Fruit fly (Drosophila melanogaster) whole organism, embryonic: ENCODE results near the gene CG8372.

Experiments used
- Atf-2 ChIP-seq: fragments of 200-800 bp; sonication (Bioruptor generic); optimal IDR thresholded peaks from 2 replicates; lab custom pipeline; 2016; ENCODE audit warnings: missing biosample characterization, missing genetic modification characterization
- BtbVII ChIP-seq: fragments of 200-800 bp; sonication (Bioruptor generic); optimal IDR thresholded peaks from 3 replicates; lab custom pipeline; 2017; ENCODE audit warnings: missing biosample characterization, mild to moderate bottlenecking, missing genetic modification characterization
- CG11085 ChIP-seq: fragments of 200-800 bp; sonication (Bioruptor generic); IDR thresholded peaks from 2 replicates; pipeline ENCODE4 v1.3.6; 2022; ENCODE audit warnings: missing biosample characterization, missing genetic modification characterization
- CG14050 ChIP-seq: fragments of 200-800 bp; sonication (Bioruptor generic); IDR thresholded peaks from 3 replicates; pipeline ENCODE4 v1.3.6; 2022; ENCODE audit warnings: missing biosample characterization, missing genetic modification characterization
- CG14965 ChIP-seq: fragments of 200-800 bp; sonication (Bioruptor generic); optimal IDR thresholded peaks from 2 replicates; lab custom pipeline; 2016; ENCODE audit warnings: missing biosample characterization, missing genetic modification characterization, borderline replicate concordance
- CG15011 ChIP-seq: fragments of 200-800 bp; sonication (Bioruptor generic); optimal IDR thresholded peaks from 3 replicates; lab custom pipeline; 2018; ENCODE audit warnings: missing biosample characterization, mild to moderate bottlenecking, missing genetic modification characterization
- CG17385 ChIP-seq: fragments of 200-800 bp; sonication (Bioruptor generic); optimal IDR thresholded peaks from 3 replicates; lab custom pipeline; 2018; ENCODE audit warnings: missing biosample characterization, mild to moderate bottlenecking, missing genetic modification characterization
- CG2712 ChIP-seq: fragments of 200-800 bp; optimal IDR thresholded peaks from 3 replicates; lab custom pipeline; 2019; ENCODE audit warnings: missing biosample characterization, mild to moderate bottlenecking, missing genetic modification characterization, moderate library complexity
- CG3281 ChIP-seq: fragments of 200-800 bp; sonication (Bioruptor generic); optimal IDR thresholded peaks from 3 replicates; lab custom pipeline; 2017; ENCODE audit warnings: missing biosample characterization, mild to moderate bottlenecking, missing genetic modification characterization
- CG3995 ChIP-seq: fragments of 200-800 bp; sonication (Bioruptor generic); optimal IDR thresholded peaks from 3 replicates; lab custom pipeline; 2016; ENCODE audit warnings: missing biosample characterization, missing genetic modification characterization
- CG42726 ChIP-seq: fragments of 200-800 bp; sonication (Bioruptor generic); IDR thresholded peaks from 2 replicates; pipeline ENCODE4 v1.3.6; 2022; ENCODE audit warnings: missing biosample characterization, missing genetic modification characterization; ENCODE audit not compliant: partially characterized antibody
- CG4854 ChIP-seq: fragments of 200-800 bp; sonication (Bioruptor generic); optimal IDR thresholded peaks from 2 replicates; lab custom pipeline; 2016; ENCODE audit warnings: missing biosample characterization, missing genetic modification characterization, inconsistent platforms
- CG5180 ChIP-seq: fragments of 200-800 bp; sonication (Bioruptor generic); optimal IDR thresholded peaks from 3 replicates; lab custom pipeline; 2017; ENCODE audit warnings: missing biosample characterization, missing genetic modification characterization, mild to moderate bottlenecking, moderate library complexity, missing genetic modification reagents
- CG6175 ChIP-seq: fragments of 200-800 bp; sonication (Bioruptor generic); IDR thresholded peaks from 3 replicates; pipeline ENCODE4 v1.3.6; 2022; ENCODE audit warnings: missing biosample characterization, missing genetic modification characterization
- CG6254 ChIP-seq: fragments of 200-800 bp; sonication (Bioruptor generic); optimal IDR thresholded peaks from 3 replicates; lab custom pipeline; 2017; ENCODE audit warnings: mild to moderate bottlenecking, missing biosample characterization, missing genetic modification reagents, missing genetic modification characterization
- CG6272 ChIP-seq: fragments of 200-800 bp; sonication (Bioruptor generic); IDR thresholded peaks from 2 replicates; pipeline ENCODE4 v1.3.6; 2022; ENCODE audit warnings: missing biosample characterization, missing genetic modification characterization
- CG7556 ChIP-seq: fragments of 200-800 bp; sonication (Bioruptor generic); optimal IDR thresholded peaks from 2 replicates; lab custom pipeline; 2017; ENCODE audit warnings: missing biosample characterization, mild to moderate bottlenecking, missing genetic modification characterization
- CG8359 ChIP-seq: fragments of 200-800 bp; sonication (Bioruptor generic); optimal IDR thresholded peaks from 2 replicates; lab custom pipeline; 2017; ENCODE audit warnings: missing biosample characterization, mild to moderate bottlenecking, missing genetic modification characterization, borderline replicate concordance
- CG8765 ChIP-seq: fragments of 200-800 bp; sonication (Bioruptor generic); IDR thresholded peaks from 2 replicates; pipeline ENCODE4 v1.3.6; 2022; ENCODE audit warnings: missing biosample characterization, missing genetic modification characterization
- CG8924 ChIP-seq: fragments of 200-800 bp; optimal IDR thresholded peaks from 3 replicates; lab custom pipeline; 2019; ENCODE audit warnings: missing biosample characterization, mild to moderate bottlenecking, missing genetic modification characterization, moderate library complexity
- CG9609 ChIP-seq: fragments of 200-800 bp; sonication (Bioruptor generic); optimal IDR thresholded peaks from 3 replicates; lab custom pipeline; 2016; ENCODE audit warnings: missing biosample characterization, missing genetic modification characterization
- CG9817 ChIP-seq: fragments of 200-800 bp; sonication (Bioruptor generic); optimal IDR thresholded peaks from 2 replicates; lab custom pipeline; 2018; ENCODE audit warnings: missing biosample characterization, mild to moderate bottlenecking, missing genetic modification characterization, moderate library complexity
- Dll ChIP-seq: fragments of 200-800 bp; sonication (Bioruptor generic); IDR thresholded peaks from 4 replicates; pipeline ENCODE4 v1.3.6; 2022; ENCODE audit warnings: missing biosample characterization, missing genetic modification characterization; ENCODE audit not compliant: partially characterized antibody
- Fer1 ChIP-seq: fragments of 200-800 bp; sonication (Bioruptor generic); optimal IDR thresholded peaks from 2 replicates; lab custom pipeline; 2017; ENCODE audit warnings: missing biosample characterization, mild to moderate bottlenecking, missing genetic modification characterization
- H15 ChIP-seq: fragments of 200-800 bp; sonication (Bioruptor generic); IDR thresholded peaks from 3 replicates; pipeline ENCODE4 v1.3.6; 2022; ENCODE audit warnings: missing biosample characterization, missing genetic modification characterization
- H2.0 ChIP-seq: fragments of 200-800 bp; sonication (Bioruptor generic); IDR thresholded peaks from 2 replicates; pipeline ENCODE4 v1.3.6; 2022; ENCODE audit warnings: missing biosample characterization, missing genetic modification characterization
- Hr3 ChIP-seq: fragments of 200-800 bp; sonication (Bioruptor generic); optimal IDR thresholded peaks from 3 replicates; lab custom pipeline; 2016; ENCODE audit warnings: missing biosample characterization, missing genetic modification characterization
- Hr39 ChIP-seq: fragments of >200 bp; optimal IDR thresholded peaks from 2 replicates; lab custom pipeline; 2017
- MBD-R2 ChIP-seq: fragments of 200-800 bp; sonication (Bioruptor generic); IDR thresholded peaks from 2 replicates; pipeline ENCODE4 v1.3.6; 2022; ENCODE audit warnings: missing biosample characterization, missing genetic modification characterization
- Ravus ChIP-seq: fragments of 200-800 bp; sonication (Bioruptor generic); IDR thresholded peaks from 2 replicates; pipeline ENCODE4 v1.3.6; 2022; ENCODE audit warnings: missing biosample characterization, missing genetic modification characterization
- Sry-δ ChIP-seq: fragments of 200-800 bp; sonication (Bioruptor generic); optimal IDR thresholded peaks from 2 replicates; lab custom pipeline; 2016; ENCODE audit warnings: missing biosample characterization, missing genetic modification characterization
- Xrp1 ChIP-seq: fragments of 200-800 bp; sonication (Bioruptor generic); IDR thresholded peaks from 2 replicates; pipeline ENCODE4 v1.3.6; 2022; ENCODE audit warnings: missing biosample characterization, missing genetic modification characterization
- al ChIP-seq: fragments of 200-800 bp; sonication (Bioruptor generic); IDR thresholded peaks from 2 replicates; pipeline ENCODE4 v1.3.6; 2022; ENCODE audit warnings: missing biosample characterization, missing genetic modification characterization
- aop ChIP-seq: fragments of 200-800 bp; sonication (Bioruptor generic); IDR thresholded peaks from 2 replicates; pipeline ENCODE4 v1.3.6; 2022; ENCODE audit warnings: missing biosample characterization, missing genetic modification characterization
- ato ChIP-seq: fragments of 200-800 bp; sonication (Bioruptor generic); IDR thresholded peaks from 2 replicates; pipeline ENCODE4 v1.3.6; 2022; ENCODE audit warnings: missing biosample characterization, missing genetic modification characterization; ENCODE audit not compliant: partially characterized antibody
- bab2 ChIP-seq: fragments of 200-800 bp; sonication (Bioruptor generic); optimal IDR thresholded peaks from 2 replicates; lab custom pipeline; 2016; ENCODE audit warnings: missing biosample characterization, missing genetic modification characterization
- dati ChIP-seq: fragments of 200-800 bp; sonication (Bioruptor generic); IDR thresholded peaks from 2 replicates; pipeline ENCODE4 v1.3.6; 2022; ENCODE audit warnings: missing biosample characterization, missing genetic modification characterization
- disco-r ChIP-seq: fragments of 200-800 bp; sonication (Bioruptor generic); optimal IDR thresholded peaks from 2 replicates; lab custom pipeline; 2016; ENCODE audit warnings: missing biosample characterization, missing genetic modification characterization
- dm ChIP-seq: fragments of 200-800 bp; sonication (Bioruptor generic); optimal IDR thresholded peaks from 3 replicates; lab custom pipeline; 2016; ENCODE audit warnings: missing biosample characterization, missing genetic modification characterization
- fd64A ChIP-seq: fragments of 200-800 bp; sonication (Bioruptor generic); optimal IDR thresholded peaks from 3 replicates; lab custom pipeline; 2018; ENCODE audit warnings: missing biosample characterization, mild to moderate bottlenecking, missing genetic modification characterization
- hb ChIP-seq: fragments of 200-800 bp; sonication (Bioruptor generic); IDR thresholded peaks from 3 replicates; pipeline ENCODE4 v1.3.6; 2022; ENCODE audit warnings: missing biosample characterization, missing genetic modification characterization; ENCODE audit not compliant: partially characterized antibody
- mirr ChIP-seq: fragments of 200-800 bp; sonication (Bioruptor generic); optimal IDR thresholded peaks from 3 replicates; lab custom pipeline; 2018; ENCODE audit warnings: missing biosample characterization, mild to moderate bottlenecking, missing genetic modification characterization
- nom ChIP-seq: fragments of 200-800 bp; sonication (Bioruptor generic); optimal IDR thresholded peaks from 2 replicates; lab custom pipeline; 2017; ENCODE audit warnings: missing biosample characterization, missing genetic modification characterization, mild to moderate bottlenecking, moderate library complexity, missing genetic modification reagents
- onecut ChIP-seq: fragments of 200-800 bp; sonication (Bioruptor generic); IDR thresholded peaks from 2 replicates; pipeline ENCODE4 v1.3.6; 2022; ENCODE audit warnings: missing biosample characterization, missing genetic modification characterization
- pan ChIP-seq, 4 experiments: fragments of >200 bp in 3 of 4; fragments of 200-800 bp in 1 of 4; sonication (Bioruptor generic) in 1 of 4; optimal IDR thresholded peaks in 3 of 4; IDR thresholded peaks in 1 of 4; 2 replicates each; pipeline versions ENCODE4 v1.3.6 to Lab custom; 2017 to 2022; ENCODE audit warnings: missing biosample characterization in 2 of 4, missing genetic modification characterization in 2 of 4, mixed read lengths in 1 of 4
- peb ChIP-seq: fragments of 200-800 bp; sonication (Bioruptor generic); IDR thresholded peaks from 2 replicates; pipeline ENCODE4 v1.3.6; 2022; ENCODE audit warnings: missing biosample characterization, missing genetic modification characterization
- prd ChIP-seq, 3 experiments: fragments of >200 bp in 2 of 3; fragments of 200-800 bp in 1 of 3; sonication (Bioruptor generic) in 1 of 3; optimal IDR thresholded peaks in 2 of 3; IDR thresholded peaks in 1 of 3; 2 replicates in 2 of 3; 3 replicates in 1 of 3; pipeline versions ENCODE4 v1.3.6 to Lab custom; 2017 to 2022; ENCODE audit warnings: missing biosample characterization in 1 of 3, missing genetic modification characterization in 1 of 3
- tio ChIP-seq: fragments of 200-800 bp; sonication (Bioruptor generic); optimal IDR thresholded peaks from 2 replicates; lab custom pipeline; 2017; ENCODE audit warnings: missing biosample characterization, missing genetic modification characterization, inconsistent platforms
- vnd ChIP-seq: fragments of 200-800 bp; sonication (Bioruptor generic); IDR thresholded peaks from 3 replicates; pipeline ENCODE4 v1.3.6; 2022; ENCODE audit warnings: missing biosample characterization, missing genetic modification characterization; ENCODE audit not compliant: partially characterized antibody

The CG8372 gene

DNA sequence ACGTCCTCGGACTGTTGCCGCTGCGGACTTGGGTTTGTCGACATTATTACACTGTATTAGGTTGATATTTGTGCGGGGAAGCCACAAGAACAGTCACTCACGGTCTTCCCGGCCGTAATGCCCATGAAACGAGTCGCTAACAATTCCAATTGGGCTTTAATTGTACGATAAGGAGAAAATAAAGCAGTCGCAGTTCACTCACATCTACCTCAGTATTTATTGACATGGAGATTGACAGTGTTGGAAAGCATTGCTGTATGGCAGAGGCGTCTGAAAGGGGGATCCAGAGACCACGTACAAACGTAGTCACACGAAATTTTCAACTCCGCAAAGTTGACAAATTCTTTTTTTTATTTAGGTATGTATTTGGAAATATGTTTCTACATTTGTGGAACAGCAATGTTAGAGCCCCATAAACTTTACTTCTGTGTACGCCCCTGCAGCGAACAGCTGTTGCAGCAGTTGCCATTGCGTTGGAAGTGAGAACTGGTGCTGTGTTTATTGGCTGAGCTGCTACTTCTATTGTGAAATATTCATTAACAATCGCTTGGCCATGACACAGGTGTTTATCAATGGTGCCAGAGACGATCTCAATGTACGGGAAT is at the start of gene CG8372, which contains the start of gene CG8360 (continued):
- TF ChIP-seq CG42726 (GFP tag; lab: Robert Waterston, UW) (no peak), ato (GFP tag; lab: Robert Waterston, UW) (peak; percentile 44; the same call in 1 of the 2 replicates), vnd (GFP tag; lab: Robert Waterston, UW) (no peak), CG14050 (GFP tag; lab: Robert Waterston, UW) (peak; percentile 99), Atf-2 (peak; percentile 99), CG3995 (GFP tag; lab: Kevin White, UChicago) (peak; percentile 93), CG6272 (GFP tag; lab: Robert Waterston, UW) (peak; percentile 99), MBD-R2 (peak; percentile 100), CG14965 (GFP tag; lab: Kevin White, UChicago) (peak; percentile 90), fd64A (GFP tag; lab: Kevin White, UChicago) (peak; percentile 96), CG8765 (GFP tag; lab: Robert Waterston, UW) (peak; percentile 99), tio (GFP tag; lab: Kevin White, UChicago) (peak; percentile 98), dm (peak; percentile 98), aop (GFP tag; lab: Robert Waterston, UW) (peak; percentile 95), peb (GFP tag; lab: Robert Waterston, UW) (peak; percentile 99), CG6175 (peak; percentile 98), CG6254 (peak; percentile 96), Hr3 (GFP tag; lab: Kevin White, UChicago) (peak; percentile 99), nom (GFP tag; lab: Kevin White, UChicago) (peak; percentile 98), Hr39 (lab: Kevin White, UChicago) (no peak), CG15011 (GFP tag; lab: Kevin White, UChicago) (peak; percentile 97), Sry-δ (GFP tag; lab: Kevin White, UChicago) (peak; percentile 85), onecut (GFP tag; lab: Robert Waterston, UW) (peak; percentile 96), CG8924 (tag; lab: Kevin White, UChicago) (peak; percentile 98), Fer1 (GFP tag; lab: Kevin White, UChicago) (peak; percentile 99), BtbVII (GFP tag; lab: Kevin White, UChicago) (peak; percentile 98), CG7556 (GFP tag; lab: Kevin White, UChicago) (peak; percentile 98), CG4854 (peak; percentile 98), CG9609 (GFP tag; lab: Kevin White, UChicago) (peak; percentile 99), hb (GFP tag; lab: Robert Waterston, UW) (0 out of 3 replicates have a peak, but pooled peaks have one; percentile 31), CG3281 (GFP tag; lab: Kevin White, UChicago) (peak; percentile 98), H15 (GFP tag; lab: Robert Waterston, UW) (peak; percentile 99), CG2712 (tag; lab: Kevin White, UChicago) (peak; percentile 99), CG5180 (GFP tag; lab: Kevin White, UChicago) (peak; percentile 91), dati (GFP tag; lab: Robert Waterston, UW) (peak; percentile 99), H2.0 (GFP tag; lab: Robert Waterston, UW) (peak; percentile 99), CG8359 (peak; percentile 93), CG9817 (tag; lab: Kevin White, UChicago) (peak; percentile 98), pan (optimal IDR thresholded peaks at IDR 0.05; lab: Kevin White, UChicago) (no peak), pan (GFP tag; optimal IDR thresholded peaks at IDR 0.05 in 1 of 2, IDR thresholded peaks at IDR 0.05 in 1 of 2) (peak in 1 of 2 experiments; percentile 100), Dll (GFP tag; lab: Robert Waterston, UW) (peak; percentile 74), bab2 (GFP tag; lab: Kevin White, UChicago) (peak; percentile 99), mirr (GFP tag; lab: Kevin White, UChicago) (peak; percentile 99), Ravus (GFP tag; lab: Robert Waterston, UW) (peak; percentile 93), CG17385 (GFP tag; lab: Kevin White, UChicago) (peak; percentile 97), Xrp1 (GFP tag; lab: Robert Waterston, UW) (peak; percentile 100), disco-r (GFP tag; lab: Kevin White, UChicago) (peak; percentile 98), CG11085 (GFP tag; lab: Robert Waterston, UW) (peak; percentile 98), al (GFP tag; lab: Robert Waterston, UW) (peak; percentile 98), prd (optimal IDR thresholded peaks at IDR 0.05; lab: Kevin White, UChicago) (no peak), prd (GFP tag; IDR thresholded peaks at IDR 0.05; lab: Robert Waterston, UW) (peak; percentile 100)
